Fruit fly (Drosophila melanogaster): ENCODE measurements around the gene Hsp23.

The Hsp23 gene

dm6 chr3L:9402157-9402890 lies 20.6 kb downstream of the Hsp23 start, which contains the start of gene eIF4E1 (continued):
- TF ChIP-seq pb (GFP tag; optimal IDR thresholded peaks at IDR 0.05) (peak; percentile 7), CG7987 (GFP tag; optimal IDR thresholded peaks at IDR 0.05) (peak; percentile 24), jumu (GFP tag; optimal IDR thresholded peaks at IDR 0.05) (peak; percentile 3), CG9797 (GFP tag; optimal IDR thresholded peaks at IDR 0.05) (peak; percentile 91), CG7839 (tag; optimal IDR thresholded peaks at IDR 0.05) (no peak), BEAF-32 (GFP tag; optimal IDR thresholded peaks at IDR 0.05) (peak; percentile 90), CG7786 (GFP tag; optimal IDR thresholded peaks at IDR 0.05) (no peak), Atf3 (GFP tag; optimal IDR thresholded peaks at IDR 0.05) (no peak), nau (GFP tag; optimal IDR thresholded peaks at IDR 0.05) (no peak), Ets97D (GFP tag; optimal IDR thresholded peaks at IDR 0.05) (peak; percentile 96), btn (GFP tag; optimal IDR thresholded peaks at IDR 0.05) (no peak), trem (tag; optimal IDR thresholded peaks at IDR 0.05) (peak; percentile 57), stwl (tag; optimal IDR thresholded peaks at IDR 0.05) (peak; percentile 93), Oli (tag; optimal IDR thresholded peaks at IDR 0.05) (no peak), CG11696 (GFP tag; IDR thresholded peaks at IDR 0.05) (no peak), Meics (GFP tag; optimal IDR thresholded peaks at IDR 0.05) (no peak), CoRest (tag; optimal IDR thresholded peaks at IDR 0.05) (peak; percentile 61), CG18619 (GFP tag; optimal IDR thresholded peaks at IDR 0.05) (no peak), fu2 (GFP tag; optimal IDR thresholded peaks at IDR 0.05) (no peak), CG4854 (GFP tag; optimal IDR thresholded peaks at IDR 0.05) (no peak), caup (GFP tag; optimal IDR thresholded peaks at IDR 0.05; ENCODE audit: severe bottlenecking) (no peak)

- TF ChIP-seq chinmo (GFP tag; IDR thresholded peaks at IDR 0.05; ENCODE audit: partially characterized antibody) (0 out of 4 replicates have a peak, but pooled peaks have one; percentile 15), CG10431 (GFP tag; optimal IDR thresholded peaks at IDR 0.05) (no peak), tap (tag; optimal IDR thresholded peaks at IDR 0.05) (no peak), jigr1 (GFP tag; IDR thresholded peaks at IDR 0.05) (no peak), CG13894 (tag; optimal IDR thresholded peaks at IDR 0.05) (peak; percentile 43)
These were observed 22.8 kb downstream of the Hsp23 start, which contains the start of gene Cpr67B for dm6 chr3L:9404497-9404896. TSS of gene Cpr67B (plus strand) at chr3L:9404797.

- TF ChIP-seq crol (GFP tag; IDR thresholded peaks at IDR 0.05): peak; percentile 64
- no peak for TF ChIP-seq run (tag; optimal IDR thresholded peaks at IDR 0.05)
- TF ChIP-seq nom (GFP tag; optimal IDR thresholded peaks at IDR 0.05): peak; percentile 13
- peak; percentile 26 for TF ChIP-seq MESR4 (GFP tag; optimal IDR thresholded peaks at IDR 0.05)
- TF ChIP-seq CG1832 (GFP tag; optimal IDR thresholded peaks at IDR 0.05): peak; percentile 63
- TF ChIP-seq exex (tag; optimal IDR thresholded peaks at IDR 0.05): no peak
- peak; percentile 75 for TF ChIP-seq CG8478 (optimal IDR thresholded peaks at IDR 0.05)
- TF ChIP-seq cg (GFP tag; optimal IDR thresholded peaks at IDR 0.05): peak; percentile 94
- TF ChIP-seq NFAT (GFP tag; IDR thresholded peaks at IDR 0.05): no peak
- TF ChIP-seq pros (GFP tag; optimal IDR thresholded peaks at IDR 0.05): peak; percentile 82
- TF ChIP-seq D (optimal IDR thresholded peaks at IDR 0.05): peak; percentile 69
- no peak for TF ChIP-seq D (GFP tag; optimal IDR thresholded peaks at IDR 0.05)
- TF ChIP-seq CG16779 (GFP tag; IDR thresholded peaks at IDR 0.05): 0 out of 2 replicates have a peak, but pooled peaks have one; percentile 22
- TF ChIP-seq bbx (GFP tag; IDR thresholded peaks at IDR 0.05; ENCODE audit: partially characterized antibody): 0 out of 2 replicates have a peak, but pooled peaks have one; percentile 5
- peak in 1 of 2 experiments; percentile 20 for TF ChIP-seq Hr78 (GFP tag; optimal IDR thresholded peaks at IDR 0.05)
- TF ChIP-seq CG7987 (GFP tag; optimal IDR thresholded peaks at IDR 0.05): no peak
- no peak for TF ChIP-seq ken (GFP tag; IDR thresholded peaks at IDR 0.05)
- peak; percentile 24 for TF ChIP-seq nerfin-1 (tag; optimal IDR thresholded peaks at IDR 0.05)
These were observed 28.4 kb downstream of the Hsp23 start for dm6 chr3L:9410030-9410589.

All from whole organism, embryonic.